Fruit fly (Drosophila melanogaster): Measurements from ENCODE around the gene NP15.6.

dm6 chr3R:18997388-18998287 is 29.5 kb upstream of the NP15.6 start:
- TF ChIP-seq CG8478 (optimal IDR thresholded peaks at IDR 0.05) (no peak), EcR (GFP tag; optimal IDR thresholded peaks at IDR 0.05) (no peak), psq (optimal IDR thresholded peaks at IDR 0.05) (no peak), pan (optimal IDR thresholded peaks at IDR 0.05) (no peak), usp (GFP tag; optimal IDR thresholded peaks at IDR 0.05) (no peak), Dll (optimal IDR thresholded peaks at IDR 0.05) (no peak)

Measured in whole organism.